Worm (Caenorhabditis elegans) whole organism, L4 larva: ENCODE measurements around the gene fbxb-58.
A peak's percentile ranks its signal among the peaks of the same experiment; 100 is the strongest.

Experiments used
- F26F4.8 ChIP-seq: fragments of 200-800 bp; sonication (Bioruptor generic); conservative IDR thresholded peaks from 2 replicates; pipeline ENCODE4 v1.3.6; 2022; ENCODE audit warnings: missing genetic modification characterization, missing compliant biosample characterization
- F49E8.2 ChIP-seq: sonication (generic microtip); optimal IDR thresholded peaks from 2 replicates; lab custom pipeline; 2016; ENCODE audit warnings: missing compliant biosample characterization, mild to moderate bottlenecking, missing genetic modification characterization, borderline replicate concordance
- Y5F2A.4 ChIP-seq: fragments of 200-800 bp; sonication (Bioruptor generic); optimal IDR thresholded peaks from 2 replicates; lab custom pipeline; 2018; ENCODE audit warnings: mild to moderate bottlenecking, missing genetic modification characterization, missing compliant biosample characterization
- arid-1 ChIP-seq: fragments of 200-800 bp; sonication (Bioruptor generic); conservative IDR thresholded peaks from 2 replicates; pipeline ENCODE4 v1.3.6; 2022; ENCODE audit warnings: missing genetic modification reagents, missing genetic modification characterization, missing compliant biosample characterization
- attf-4 ChIP-seq: sonication (generic microtip); optimal IDR thresholded peaks from 3 replicates; lab custom pipeline; 2017; ENCODE audit warnings: missing biosample characterization, missing genetic modification characterization
- ceh-20 ChIP-seq: fragments of 200-800 bp; sonication (Bioruptor generic); IDR thresholded peaks from 2 replicates; pipeline ENCODE4 v1.3.6; 2022; ENCODE audit warnings: missing genetic modification reagents, missing genetic modification characterization, missing compliant biosample characterization
- ceh-28 ChIP-seq: fragments of 150-350 bp; optimal IDR thresholded peaks from 2 replicates; lab custom pipeline; 2014; ENCODE audit warnings: missing biosample characterization, missing genetic modification reagents, missing genetic modification characterization
- ceh-32 ChIP-seq: sonication (generic microtip); optimal IDR thresholded peaks from 2 replicates; lab custom pipeline; 2016; ENCODE audit warnings: mild to moderate bottlenecking, missing genetic modification characterization, missing compliant biosample characterization; ENCODE audit not compliant: poor library complexity
- ceh-62 ChIP-seq: sonication (generic microtip); optimal IDR thresholded peaks from 2 replicates; lab custom pipeline; 2017; ENCODE audit warnings: missing biosample characterization, missing genetic modification characterization
- ces-1 ChIP-seq: fragments of 150-350 bp; sonication (generic microtip); optimal IDR thresholded peaks from 4 replicates; lab custom pipeline; 2014; ENCODE audit warnings: missing biosample characterization, missing genetic modification reagents, missing genetic modification characterization
- daf-16 ChIP-seq, 3 experiments: sonication (generic microtip); optimal IDR thresholded peaks; 2 replicates each; lab custom pipeline; 2016 to 2017; ENCODE audit warnings: missing genetic modification characterization in 3 of 3, missing genetic modification reagents in 3 of 3, mild to moderate bottlenecking in 2 of 3, missing compliant biosample characterization in 2 of 3, missing biosample characterization in 1 of 3, moderate library complexity in 1 of 3
- daf-19 ChIP-seq: fragments of 200-800 bp; sonication (Bioruptor generic); conservative IDR thresholded peaks from 2 replicates; pipeline ENCODE4 v1.3.6; 2022; ENCODE audit warnings: missing genetic modification characterization, missing compliant biosample characterization
- dmd-6 ChIP-seq: fragments of 200-800 bp; sonication (Bioruptor generic); IDR thresholded peaks from 2 replicates; pipeline ENCODE4 v1.3.6; 2022; ENCODE audit warnings: missing genetic modification reagents, missing genetic modification characterization, missing compliant biosample characterization
- duxl-1 ChIP-seq: sonication (generic microtip); optimal IDR thresholded peaks from 2 replicates; lab custom pipeline; 2016; ENCODE audit warnings: mild to moderate bottlenecking, missing genetic modification characterization, moderate library complexity, missing compliant biosample characterization; ENCODE audit not compliant: poor library complexity
- egl-43 ChIP-seq: fragments of 200-800 bp; sonication (Bioruptor generic); IDR thresholded peaks from 2 replicates; pipeline ENCODE4 v1.3.6; 2022; ENCODE audit warnings: missing genetic modification reagents, missing genetic modification characterization, missing compliant biosample characterization
- fkh-10 ChIP-seq: fragments of 150-350 bp; optimal IDR thresholded peaks from 2 replicates; lab custom pipeline; 2014; ENCODE audit warnings: missing biosample characterization, missing genetic modification reagents, missing genetic modification characterization
- fos-1 ChIP-seq: fragments of 150-350 bp; optimal IDR thresholded peaks from 2 replicates; lab custom pipeline; 2014; ENCODE audit warnings: missing biosample characterization, missing genetic modification characterization
- gei-8 ChIP-seq: fragments of 200-800 bp; sonication (Bioruptor generic); optimal IDR thresholded peaks from 2 replicates; lab custom pipeline; 2018; ENCODE audit warnings: mild to moderate bottlenecking, missing genetic modification characterization, missing compliant biosample characterization
- hif-1 ChIP-seq, 2 experiments: sonication (generic microtip); optimal IDR thresholded peaks; 2 replicates each; lab custom pipeline; 2016 to 2017; ENCODE audit warnings: missing compliant biosample characterization in 2 of 2, missing genetic modification characterization in 2 of 2, missing genetic modification reagents in 2 of 2, missing genotype in 2 of 2, mild to moderate bottlenecking in 1 of 2
- hlh-30 ChIP-seq: sonication (generic microtip); optimal IDR thresholded peaks from 2 replicates; lab custom pipeline; 2017; ENCODE audit warnings: antibody characterized with exemption, mild to moderate bottlenecking, missing genetic modification characterization, missing compliant biosample characterization; ENCODE audit not compliant: insufficient read depth
- hmg-1.1 ChIP-seq: fragments of 200-800 bp; sonication (Bioruptor generic); IDR thresholded peaks from 2 replicates; pipeline ENCODE4 v1.3.6; 2022; ENCODE audit warnings: missing genetic modification reagents, missing genetic modification characterization, missing compliant biosample characterization
- jun-1 ChIP-seq: fragments of 150-350 bp; optimal IDR thresholded peaks from 2 replicates; lab custom pipeline; 2014; ENCODE audit warnings: missing biosample characterization, missing genetic modification reagents, missing genetic modification characterization
- lim-7 ChIP-seq: fragments of 200-800 bp; sonication (Bioruptor generic); IDR thresholded peaks from 2 replicates; pipeline ENCODE4 v1.3.6; 2022; ENCODE audit warnings: missing genetic modification characterization, missing compliant biosample characterization
- lin-13 ChIP-seq: fragments of 150-350 bp; optimal IDR thresholded peaks from 2 replicates; lab custom pipeline; 2014; ENCODE audit warnings: missing biosample characterization, missing genetic modification reagents, missing genetic modification characterization
- lin-29 ChIP-seq: fragments of 200-800 bp; sonication (Bioruptor generic); IDR thresholded peaks from 2 replicates; pipeline ENCODE4 v1.3.6; 2022; ENCODE audit warnings: missing genetic modification reagents, missing genetic modification characterization, missing compliant biosample characterization
- lin-39 ChIP-seq: fragments of 150-350 bp; optimal IDR thresholded peaks from 2 replicates; lab custom pipeline; 2014; ENCODE audit warnings: missing biosample characterization, missing genetic modification reagents, missing genetic modification characterization
- lir-3 ChIP-seq: sonication (generic microtip); optimal IDR thresholded peaks from 2 replicates; lab custom pipeline; 2016; ENCODE audit warnings: mild to moderate bottlenecking, missing genetic modification characterization, missing compliant biosample characterization
- lsy-2 ChIP-seq, 2 experiments: fragments of 150-350 bp in 1 of 2; sonication (generic microtip) in 1 of 2; optimal IDR thresholded peaks; 2 replicates each; lab custom pipeline; 2014 to 2017; ENCODE audit warnings: missing biosample characterization in 2 of 2, missing genetic modification characterization in 2 of 2
- madf-9 ChIP-seq: fragments of 200-800 bp; sonication (Bioruptor generic); conservative IDR thresholded peaks from 2 replicates; pipeline ENCODE4 v1.3.6; 2022; ENCODE audit warnings: missing genetic modification reagents, missing genetic modification characterization, missing compliant biosample characterization
- mdl-1 ChIP-seq, 2 experiments: fragments of 150-350 bp in 1 of 2; sonication (generic microtip) in 1 of 2; optimal IDR thresholded peaks; 2 replicates each; lab custom pipeline; 2014 to 2017; ENCODE audit warnings: missing biosample characterization in 2 of 2, missing genetic modification characterization in 2 of 2
- mdt-29 ChIP-seq: fragments of 200-800 bp; sonication (Bioruptor generic); IDR thresholded peaks from 2 replicates; pipeline ENCODE4 v1.3.6; 2022; ENCODE audit warnings: missing genetic modification reagents, missing genetic modification characterization, missing compliant biosample characterization
- mxl-2 ChIP-seq: fragments of 200-800 bp; sonication (Bioruptor generic); conservative IDR thresholded peaks from 2 replicates; pipeline ENCODE4 v1.3.6; 2022; ENCODE audit warnings: missing genetic modification reagents, missing genetic modification characterization, missing compliant biosample characterization
- nhr-102 ChIP-seq: sonication (generic microtip); optimal IDR thresholded peaks from 2 replicates; lab custom pipeline; 2016; ENCODE audit warnings: mild to moderate bottlenecking, missing genetic modification characterization, moderate library complexity, missing compliant biosample characterization
- nhr-11 ChIP-seq: fragments of 150-350 bp; optimal IDR thresholded peaks from 2 replicates; lab custom pipeline; 2014; ENCODE audit warnings: missing biosample characterization, missing genetic modification characterization
- nhr-237 ChIP-seq: sonication (generic microtip); optimal IDR thresholded peaks from 2 replicates; lab custom pipeline; 2017; ENCODE audit warnings: missing biosample characterization, missing genetic modification characterization
- nhr-48 ChIP-seq: sonication (generic microtip); optimal IDR thresholded peaks from 2 replicates; lab custom pipeline; 2016; ENCODE audit warnings: mild to moderate bottlenecking, missing genetic modification characterization, missing compliant biosample characterization
- nhr-76 ChIP-seq: fragments of 150-350 bp; optimal IDR thresholded peaks from 2 replicates; lab custom pipeline; 2014; ENCODE audit warnings: missing biosample characterization, missing genetic modification characterization
- nhr-77 ChIP-seq: fragments of 150-350 bp; optimal IDR thresholded peaks from 2 replicates; lab custom pipeline; 2014; ENCODE audit warnings: missing biosample characterization, missing genetic modification characterization
- pha-4 ChIP-seq, 2 experiments: fragments of 150-350 bp in 1 of 2; fragments of 200-800 bp in 1 of 2; sonication (Bioruptor generic) in 1 of 2; IDR thresholded peaks in 1 of 2; optimal IDR thresholded peaks in 1 of 2; 2 replicates each; pipeline versions ENCODE4 v1.3.6 to Lab custom; 2014 to 2022; ENCODE audit warnings: missing genetic modification characterization in 2 of 2, missing genetic modification reagents in 2 of 2, missing biosample characterization in 1 of 2, missing compliant biosample characterization in 1 of 2
- php-3 ChIP-seq: fragments of 200-800 bp; sonication (Bioruptor generic); IDR thresholded peaks from 2 replicates; pipeline ENCODE4 v1.3.6; 2022; ENCODE audit warnings: missing genetic modification reagents, missing genetic modification characterization, missing compliant biosample characterization
- pqm-1 ChIP-seq: sonication (generic microtip); optimal IDR thresholded peaks from 2 replicates; lab custom pipeline; 2017; ENCODE audit warnings: missing biosample characterization, missing genetic modification characterization
- sdz-12 ChIP-seq: fragments of 200-800 bp; sonication (Bioruptor generic); optimal IDR thresholded peaks from 2 replicates; lab custom pipeline; 2018; ENCODE audit warnings: mild to moderate bottlenecking, missing genetic modification characterization, missing compliant biosample characterization
- skn-1 ChIP-seq: fragments of 150-350 bp; optimal IDR thresholded peaks from 2 replicates; lab custom pipeline; 2014; ENCODE audit warnings: missing biosample characterization, missing genetic modification characterization
- snpc-1.2 ChIP-seq: fragments of 200-800 bp; sonication (Bioruptor generic); IDR thresholded peaks from 2 replicates; pipeline ENCODE4 v1.3.6; 2022; ENCODE audit warnings: missing genetic modification reagents, missing genetic modification characterization, missing compliant biosample characterization
- snpc-4 ChIP-seq: fragments of 150-350 bp; optimal IDR thresholded peaks from 2 replicates; lab custom pipeline; 2014; ENCODE audit warnings: missing biosample characterization, missing genetic modification characterization
- unc-62 ChIP-seq, 3 experiments: fragments of 150-350 bp in 1 of 3; sonication (generic microtip); optimal IDR thresholded peaks in 2 of 3; peaks in 1 of 3; 1 replicate in 1 of 3; 2 replicates in 2 of 3; lab custom pipeline; 2014 to 2017; ENCODE audit warnings: missing biosample characterization in 3 of 3, missing genetic modification characterization in 3 of 3, missing genetic modification reagents in 3 of 3, missing genotype in 1 of 3
- zag-1 ChIP-seq: fragments of 150-350 bp; optimal IDR thresholded peaks from 2 replicates; lab custom pipeline; 2014; ENCODE audit warnings: missing biosample characterization, missing genetic modification characterization
- zfp-3 ChIP-seq: fragments of 200-800 bp; sonication (Bioruptor generic); conservative IDR thresholded peaks from 2 replicates; pipeline ENCODE4 v1.3.6; 2022; ENCODE audit warnings: missing genetic modification reagents, missing genetic modification characterization, missing compliant biosample characterization
- zip-2 ChIP-seq: fragments of 150-350 bp; optimal IDR thresholded peaks from 2 replicates; lab custom pipeline; 2014; ENCODE audit warnings: missing biosample characterization, missing genetic modification characterization

The fbxb-58 gene

ce11 chrX:1627013-1627412, 924 bp upstream of the fbxb-58 start (continued):
- TF ChIP-seq mdl-1 (tag; optimal IDR thresholded peaks at IDR 0.05; lab: Kevin White, UChicago), result peak; percentile 83 to 86
- peak; percentile 97 for TF ChIP-seq lin-13 (GFP tag; lab: Kevin White, UChicago)
- TF ChIP-seq nhr-77, result peak; percentile 99
- peak; percentile 94 for TF ChIP-seq fos-1 (tag; lab: Kevin White, UChicago)
- peak; percentile 95 for TF ChIP-seq nhr-11 (tag; lab: Kevin White, UChicago)
- TF ChIP-seq attf-4, result peak; percentile 28
- peak; percentile 88 for TF ChIP-seq nhr-237 (tag; lab: Kevin White, UChicago)
- peak; percentile 86 for TF ChIP-seq ceh-32 (tag; lab: Kevin White, UChicago)
- peak; percentile 90 for TF ChIP-seq zag-1
- peak; percentile 97 for TF ChIP-seq ceh-20 (GFP tag; lab: Robert Waterston, UW)
- peak; percentile 91 to 98 for TF ChIP-seq daf-16 (GFP tag; optimal IDR thresholded peaks at IDR 0.05; lab: Kevin White, UChicago)
- peak; percentile 95 for TF ChIP-seq daf-16 (tag; optimal IDR thresholded peaks at IDR 0.05; lab: Kevin White, UChicago)
- peak; percentile 36 for TF ChIP-seq snpc-4 (tag; lab: Kevin White, UChicago)
- peak; percentile 99 for TF ChIP-seq duxl-1
- peak; percentile 96 for TF ChIP-seq zfp-3 (GFP tag; lab: Robert Waterston, UW)
- TF ChIP-seq sdz-12 (GFP tag; lab: Kevin White, UChicago), result peak; percentile 8
- TF ChIP-seq unc-62 (GFP tag; optimal IDR thresholded peaks at IDR 0.05 in 1 of 2; lab: Kevin White, UChicago), result peak; percentile 79 to 99
- TF ChIP-seq unc-62 (tag; optimal IDR thresholded peaks at IDR 0.05; lab: Kevin White, UChicago), result peak; percentile 88
- peak; percentile 92 to 95 for TF ChIP-seq lsy-2 (tag; optimal IDR thresholded peaks at IDR 0.05; lab: Kevin White, UChicago)
- TF ChIP-seq fkh-10 (GFP tag; lab: Kevin White, UChicago), result peak; percentile 95
- peak; percentile 95 for TF ChIP-seq ceh-28
- TF ChIP-seq pqm-1 (tag; lab: Kevin White, UChicago), result peak; percentile 40
- TF ChIP-seq snpc-1.2 (GFP tag; lab: Robert Waterston, UW), result no peak; the same call in 1 of the 2 replicates
- TF ChIP-seq zip-2 (tag; lab: Kevin White, UChicago), result peak; percentile 95
- TF ChIP-seq mxl-2, result peak; percentile 76; the same call in 1 of the 2 replicates
- TF ChIP-seq F49E8.2 (tag; lab: Kevin White, UChicago), result no peak
- peak; percentile 86 for TF ChIP-seq mdt-29 (GFP tag; lab: Robert Waterston, UW)
- peak; percentile 75 for TF ChIP-seq lim-7 (GFP tag; lab: Robert Waterston, UW)
- TF ChIP-seq hmg-1.1 (GFP tag; lab: Robert Waterston, UW), result peak; percentile 100
- peak; percentile 78 for TF ChIP-seq nhr-76 (tag; lab: Kevin White, UChicago)
- TF ChIP-seq egl-43 (GFP tag; lab: Robert Waterston, UW), result peak; percentile 98
- TF ChIP-seq arid-1, result peak; percentile 83
- TF ChIP-seq lir-3 (tag; lab: Kevin White, UChicago), result peak; percentile 91
- TF ChIP-seq lin-39, result no peak
- peak; percentile 98 for TF ChIP-seq jun-1
- TF ChIP-seq dmd-6 (GFP tag; lab: Robert Waterston, UW), result peak; percentile 95
- peak; percentile 94 for TF ChIP-seq pha-4 (GFP tag; IDR thresholded peaks at IDR 0.05; lab: Robert Waterston, UW)
- TF ChIP-seq pha-4 (tag; optimal IDR thresholded peaks at IDR 0.05; lab: Kevin White, UChicago), result peak; percentile 85
- peak; percentile 86 for TF ChIP-seq gei-8
- TF ChIP-seq Y5F2A.4 (GFP tag; lab: Kevin White, UChicago), result peak; percentile 94
- TF ChIP-seq F26F4.8, result no peak
- TF ChIP-seq lin-29 (GFP tag; lab: Robert Waterston, UW), result peak; percentile 93
- peak; percentile 92 for TF ChIP-seq hlh-30
- peak; percentile 97 for TF ChIP-seq madf-9 (GFP tag; lab: Robert Waterston, UW)
- TF ChIP-seq php-3 (GFP tag; lab: Robert Waterston, UW), result peak; percentile 99
- peak; percentile 95 for TF ChIP-seq nhr-48 (tag; lab: Kevin White, UChicago)
- no peak for TF ChIP-seq skn-1
- TF ChIP-seq hif-1 (tag; optimal IDR thresholded peaks at IDR 0.05; lab: Kevin White, UChicago), result peak; percentile 70 to 71
- peak; percentile 99 for TF ChIP-seq nhr-102 (tag; lab: Kevin White, UChicago)
- TF ChIP-seq daf-19 (GFP tag; lab: Robert Waterston, UW), result no peak
- TF ChIP-seq ces-1 (GFP tag; lab: Kevin White, UChicago), result peak; percentile 94
- no peak for TF ChIP-seq ceh-62 (tag; lab: Kevin White, UChicago)
